Worm (Caenorhabditis elegans): Measurements from ENCODE around the gene frm-10.

frm-10 gene

DNA sequence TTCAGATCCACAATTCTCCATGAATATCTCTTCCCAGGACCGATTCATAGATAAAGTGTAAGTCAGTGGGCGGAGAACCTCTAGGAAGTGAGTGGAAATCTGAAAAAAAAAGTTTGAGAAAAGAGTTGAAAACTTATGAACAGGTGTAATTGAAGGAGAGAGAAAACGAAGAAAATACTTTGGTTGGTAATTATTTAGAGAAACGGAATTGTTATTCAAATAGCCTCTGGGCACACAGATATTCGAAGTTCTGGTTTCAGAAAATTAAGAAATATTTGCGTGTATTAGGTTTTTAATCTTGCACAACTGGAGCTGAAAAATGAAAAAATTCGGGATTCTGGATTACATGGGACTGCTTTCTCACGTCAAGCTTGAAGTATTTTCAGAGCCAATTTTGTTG is 16.8 kb downstream of the frm-10 start, which contains the start of gene T10G3.2:
TSS of gene T10G3.2 (minus strand) at position 101 of the 400 bp plus-strand sequence.
- TF ChIP-seq ceh-9 (tag; optimal IDR thresholded peaks at IDR 0.05) (no peak), ama-1 (optimal IDR thresholded peaks at IDR 0.05) (no peak), jun-1 (tag; optimal IDR thresholded peaks at IDR 0.05) (no peak), snpc-4 (tag; optimal IDR thresholded peaks at IDR 0.05) (no peak), fkh-2 (tag; optimal IDR thresholded peaks at IDR 0.05) (no peak), ztf-4 (tag; optimal IDR thresholded peaks at IDR 0.05) (no peak), ceh-28 (tag; optimal IDR thresholded peaks at IDR 0.05) (no peak), nhr-28 (tag; optimal IDR thresholded peaks at IDR 0.05) (no peak), nhr-11 (tag; optimal IDR thresholded peaks at IDR 0.05) (no peak), egl-27 (tag; optimal IDR thresholded peaks at IDR 0.05) (no peak), nfya-1 (tag; optimal IDR thresholded peaks at IDR 0.05; ENCODE audit: insufficient read depth) (no peak), ceh-16 (tag; optimal IDR thresholded peaks at IDR 0.05) (no peak), sea-2 (GFP tag; optimal IDR thresholded peaks at IDR 0.05) (no peak), elt-1 (tag; optimal IDR thresholded peaks at IDR 0.05) (no peak)

- TF ChIP-seq sea-2 (GFP tag; optimal IDR thresholded peaks at IDR 0.05): no peak
Observed at ce11 chrV:13484339-13484738, 21.3 kb downstream of the frm-10 start, which contains the start of gene T10G3.4. TSS of gene T10G3.4 (minus strand) at chrV:13484439.

ce11 chrV:13485732-13486131 is 22.7 kb downstream of the frm-10 start:
- TF ChIP-seq nhr-77 (tag; optimal IDR thresholded peaks at IDR 0.05): no peak
- TF ChIP-seq ztf-11 (tag; optimal IDR thresholded peaks at IDR 0.05): no peak
- no peak for TF ChIP-seq mdl-1 (tag; optimal IDR thresholded peaks at IDR 0.05)
- TF ChIP-seq hmg-11 (tag; optimal IDR thresholded peaks at IDR 0.05): no peak
- TF ChIP-seq pqm-1 (tag; optimal IDR thresholded peaks at IDR 0.05): no peak
- no peak for TF ChIP-seq fos-1 (tag; optimal IDR thresholded peaks at IDR 0.05)

- TF ChIP-seq nhr-237 (tag; optimal IDR thresholded peaks at IDR 0.05) (no peak), elt-3 (tag; optimal IDR thresholded peaks at IDR 0.05) (peak in 1 of 3 experiments; percentile 30), zag-1 (tag; optimal IDR thresholded peaks at IDR 0.05) (no peak), lin-15B (tag; optimal IDR thresholded peaks at IDR 0.05) (no peak), ztf-11 (tag; optimal IDR thresholded peaks at IDR 0.05) (no peak), fkh-2 (tag; optimal IDR thresholded peaks at IDR 0.05) (no peak), nfya-1 (tag; optimal IDR thresholded peaks at IDR 0.05; ENCODE audit: insufficient read depth) (no peak), elt-2 (tag; optimal IDR thresholded peaks at IDR 0.05) (no peak)
Observed at ce11 chrV:13488297-13488803, 25.3 kb downstream of the frm-10 start.

ce11 chrV:13489830-13490229 is 26.8 kb downstream of the frm-10 start, which contains the start of gene T10G3.3:
TSS of gene T10G3.3 (minus strand) at chrV:13490199.
- TF ChIP-seq zag-1 (tag; optimal IDR thresholded peaks at IDR 0.05): no peak
- peak; percentile 39 for TF ChIP-seq nhr-23 (tag; optimal IDR thresholded peaks at IDR 0.05)
- TF ChIP-seq elt-1 (tag; optimal IDR thresholded peaks at IDR 0.05): peak; percentile 90
- TF ChIP-seq nhr-76 (tag; optimal IDR thresholded peaks at IDR 0.05): no peak
- no peak for TF ChIP-seq elt-2 (tag; optimal IDR thresholded peaks at IDR 0.05)
- TF ChIP-seq R02D3.7 (tag; optimal IDR thresholded peaks at IDR 0.05): no peak
- TF ChIP-seq lsy-12 (tag; optimal IDR thresholded peaks at IDR 0.05): no peak
- TF ChIP-seq nfya-1 (tag; optimal IDR thresholded peaks at IDR 0.05; ENCODE audit: insufficient read depth): no peak
- peak; percentile 2 for TF ChIP-seq nhr-43 (tag; optimal IDR thresholded peaks at IDR 0.05; ENCODE audit: poor library complexity, severe bottlenecking)
- TF ChIP-seq snpc-4 (tag; optimal IDR thresholded peaks at IDR 0.05): no peak
- TF ChIP-seq skn-1 (tag; optimal IDR thresholded peaks at IDR 0.05): no peak
- peak; percentile 69 for TF ChIP-seq nhr-25 (tag; optimal IDR thresholded peaks at IDR 0.05)
- no peak for TF ChIP-seq nhr-28 (tag; optimal IDR thresholded peaks at IDR 0.05)

DNA sequence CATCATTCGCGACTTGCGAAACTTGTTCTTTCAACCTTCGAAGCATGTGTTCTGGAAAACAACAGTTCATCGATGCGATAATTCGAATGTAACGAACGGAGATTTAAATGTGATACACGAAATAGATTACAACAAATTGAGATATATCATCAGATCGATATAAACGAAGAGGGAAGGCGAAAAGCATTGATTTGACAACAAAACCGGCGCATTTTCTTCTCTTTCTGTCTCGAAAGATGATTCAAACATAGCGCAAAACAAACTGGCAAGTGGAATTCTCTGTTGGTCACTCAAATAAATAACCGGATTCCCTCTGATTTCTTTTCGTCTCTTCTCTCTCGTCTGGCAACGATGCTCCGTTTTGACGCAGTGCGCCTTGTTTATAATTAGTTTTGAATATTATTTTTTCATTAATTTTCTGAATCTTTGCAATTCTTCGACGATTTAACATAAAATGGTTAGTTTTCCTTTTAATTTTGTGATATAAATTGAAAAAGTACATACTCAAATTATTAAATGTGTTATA is 34.4 kb downstream of the frm-10 start, which contains the start of the genes eea-1 and gut-2:
TSS of gene eea-1 (minus strand) at position 51 of the 526 bp plus-strand sequence.
TSS of gene gut-2 (plus strand) at position 369 of the 526 bp plus-strand sequence.
- TF ChIP-seq mdl-1 (tag; optimal IDR thresholded peaks at IDR 0.05) (no peak), nhr-23 (tag; optimal IDR thresholded peaks at IDR 0.05) (peak; percentile 86), nfya-1 (tag; optimal IDR thresholded peaks at IDR 0.05; ENCODE audit: insufficient read depth) (peak; percentile 69), hmg-11 (tag; optimal IDR thresholded peaks at IDR 0.05) (peak; percentile 74), snpc-4 (tag; optimal IDR thresholded peaks at IDR 0.05) (peak; percentile 79), egl-5 (tag; optimal IDR thresholded peaks at IDR 0.05) (peak; percentile 60), pqm-1 (tag; optimal IDR thresholded peaks at IDR 0.05) (no peak), lin-39 (tag; optimal IDR thresholded peaks at IDR 0.05) (peak; percentile 8), nhr-25 (tag; optimal IDR thresholded peaks at IDR 0.05) (peak; percentile 73), nhr-43 (tag; optimal IDR thresholded peaks at IDR 0.05; ENCODE audit: poor library complexity, severe bottlenecking) (peak; percentile 74), lin-15B (tag; optimal IDR thresholded peaks at IDR 0.05) (peak; percentile 77), lsy-12 (tag; optimal IDR thresholded peaks at IDR 0.05) (no peak), ceh-28 (tag; optimal IDR thresholded peaks at IDR 0.05) (peak; percentile 40), egl-27 (tag; optimal IDR thresholded peaks at IDR 0.05) (no peak), skn-1 (tag; optimal IDR thresholded peaks at IDR 0.05) (no peak), ama-1 (optimal IDR thresholded peaks at IDR 0.05) (peak; percentile 19), elt-2 (tag; optimal IDR thresholded peaks at IDR 0.05) (peak; percentile 14), pha-4 (tag; optimal IDR thresholded peaks at IDR 0.05) (peak; percentile 92)
